Worm (Caenorhabditis elegans) whole organism, L2 larva: ENCODE measurements around the gene K12H6.6.

Source experiments
- fos-1 ChIP-seq: fragments of 150-350 bp; optimal IDR thresholded peaks from 2 replicates; lab custom pipeline; 2014; ENCODE audit warnings: missing biosample characterization, missing genetic modification characterization
- mab-5 ChIP-seq: fragments of 150-350 bp; optimal IDR thresholded peaks from 2 replicates; lab custom pipeline; 2014; ENCODE audit warnings: missing biosample characterization, missing genetic modification characterization
- mdl-1 ChIP-seq, 2 experiments: fragments of 150-350 bp in 1 of 2; sonication (generic microtip) in 1 of 2; optimal IDR thresholded peaks; 2 replicates each; lab custom pipeline; 2017; ENCODE audit warnings: missing biosample characterization in 2 of 2, missing genetic modification characterization in 2 of 2
- skn-1 ChIP-seq: sonication (generic microtip); optimal IDR thresholded peaks from 2 replicates; lab custom pipeline; 2017; ENCODE audit warnings: missing biosample characterization, missing genetic modification characterization
- snpc-4 ChIP-seq: fragments of 150-350 bp; optimal IDR thresholded peaks from 2 replicates; lab custom pipeline; 2014; ENCODE audit warnings: missing biosample characterization, missing genetic modification characterization
- unc-39 ChIP-seq: fragments of 150-350 bp; optimal IDR thresholded peaks from 2 replicates; lab custom pipeline; 2014; ENCODE audit warnings: missing biosample characterization, missing genetic modification characterization

DNA sequence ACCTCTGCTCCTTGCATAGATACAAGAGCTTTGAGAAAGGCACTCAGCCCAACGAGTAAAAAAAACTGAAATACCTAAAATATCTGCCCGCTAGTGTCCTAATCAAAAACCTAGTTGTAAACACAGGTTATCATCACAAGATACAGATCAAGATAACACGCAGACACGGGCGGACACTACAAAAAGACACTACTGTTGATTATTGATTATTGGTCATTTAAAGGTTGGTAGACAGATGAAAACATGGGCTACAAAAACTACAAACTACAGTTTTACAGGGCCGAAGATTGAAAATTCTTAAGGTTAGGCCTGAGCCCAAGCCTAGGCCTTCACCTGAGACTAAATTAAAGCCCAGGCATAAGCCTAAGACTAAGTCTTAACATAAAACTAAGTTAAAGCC lies 27.8 kb upstream of the K12H6.6 start:
- TF ChIP-seq fos-1 (tag; lab: Kevin White, UChicago) (no peak), skn-1 (tag; lab: Kevin White, UChicago) (no peak), mab-5 (no peak), mdl-1 (tag; optimal IDR thresholded peaks at IDR 0.05; lab: Kevin White, UChicago) (no peak), snpc-4 (tag; lab: Kevin White, UChicago) (no peak), unc-39 (tag; lab: Kevin White, UChicago) (no peak)
